Worm (Caenorhabditis elegans) whole organism, early embryonic: ENCODE results near the gene str-185.

Source experiments
- B0310.2 ChIP-seq: sonication (generic microtip); optimal IDR thresholded peaks from 2 replicates; lab custom pipeline; 2016; ENCODE audit warnings: mild to moderate bottlenecking, missing genetic modification characterization, missing compliant biosample characterization
- aly-1 ChIP-seq: sonication (generic microtip); optimal IDR thresholded peaks from 2 replicates; lab custom pipeline; 2016; ENCODE audit warnings: missing genetic modification characterization, missing compliant biosample characterization
- ama-1 ChIP-seq: fragments of 150-350 bp; optimal IDR thresholded peaks from 2 replicates; lab custom pipeline; 2014
- ceh-13 ChIP-seq: fragments of 200-800 bp; sonication (Bioruptor generic); optimal IDR thresholded peaks from 2 replicates; lab custom pipeline; 2018; ENCODE audit warnings: mild to moderate bottlenecking, missing genetic modification characterization, missing compliant biosample characterization
- ets-7 ChIP-seq: sonication (generic microtip); optimal IDR thresholded peaks from 2 replicates; lab custom pipeline; 2016; ENCODE audit warnings: missing genotype, missing genetic modification characterization, missing compliant biosample characterization
- flt-1 ChIP-seq: fragments of 200-800 bp; sonication (Bioruptor generic); IDR thresholded peaks from 2 replicates; pipeline ENCODE4 v1.3.6; 2022; ENCODE audit warnings: missing genetic modification characterization, missing compliant biosample characterization
- hmbx-1 ChIP-seq: sonication (generic microtip); optimal IDR thresholded peaks from 2 replicates; lab custom pipeline; 2016; ENCODE audit warnings: mild to moderate bottlenecking, missing genetic modification characterization, missing compliant biosample characterization
- hnd-1 ChIP-seq: sonication (generic microtip); optimal IDR thresholded peaks from 2 replicates; lab custom pipeline; 2016; ENCODE audit warnings: missing genetic modification characterization, missing compliant biosample characterization
- tra-4 ChIP-seq: sonication (generic microtip); optimal IDR thresholded peaks from 2 replicates; lab custom pipeline; 2017; ENCODE audit warnings: missing genetic modification characterization, missing compliant biosample characterization

DNA sequence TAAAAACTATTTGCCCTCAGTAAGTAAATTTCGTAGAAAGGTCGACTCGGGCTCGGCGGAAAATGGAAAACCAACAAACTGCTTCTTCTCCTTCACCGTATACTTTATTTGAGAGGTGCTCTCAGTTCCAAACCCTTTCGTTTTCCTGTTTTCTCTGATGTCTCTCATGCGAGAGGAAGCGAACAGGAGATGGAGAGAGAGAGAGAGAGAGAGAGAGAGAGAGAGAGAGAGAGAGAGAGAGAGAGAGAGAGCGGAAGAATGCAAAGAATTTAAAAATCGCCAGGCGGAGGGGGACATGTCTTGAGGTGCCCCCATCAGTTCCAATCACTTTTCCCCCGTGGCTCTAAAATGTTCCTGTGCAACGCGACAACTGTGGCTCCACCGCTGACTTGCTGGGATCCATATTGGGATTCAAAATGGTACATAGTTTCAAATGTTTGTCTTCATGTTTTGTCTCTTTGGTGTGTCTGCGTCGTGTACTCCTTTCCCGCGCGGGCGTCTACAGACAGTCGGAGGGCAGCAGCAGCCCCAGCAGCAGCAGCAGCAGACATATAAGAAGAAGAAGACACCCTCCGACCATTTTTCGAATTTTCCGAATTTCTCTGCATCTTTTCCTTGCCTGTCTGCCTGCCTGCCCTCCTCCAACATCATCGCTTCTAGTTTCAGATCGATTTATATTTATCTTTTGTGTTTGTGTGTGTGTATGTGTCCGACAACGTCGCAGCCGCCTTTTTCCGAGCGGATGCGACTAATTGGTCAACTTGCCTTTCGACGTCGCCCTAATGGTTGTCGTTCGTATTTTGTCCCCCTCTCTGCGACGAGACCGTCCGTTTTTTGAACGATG is 24.8 kb upstream of the str-185 start, which contains the start of gene R08C7.11:
- TF ChIP-seq ets-7 (tag; lab: Kevin White, UChicago), result no peak
- no peak for TF ChIP-seq ama-1 (lab: Kevin White, UChicago)
- TF ChIP-seq ceh-13 (GFP tag; lab: Kevin White, UChicago), result no peak
- no peak for TF ChIP-seq hnd-1 (tag; lab: Kevin White, UChicago)
- no peak for TF ChIP-seq flt-1
- no peak for TF ChIP-seq aly-1 (tag; lab: Kevin White, UChicago)
- TF ChIP-seq hmbx-1 (tag; lab: Kevin White, UChicago), result no peak
- TF ChIP-seq tra-4, result no peak
- no peak for TF ChIP-seq B0310.2 (tag; lab: Kevin White, UChicago)
